Worm (Caenorhabditis elegans): ENCODE measurements around the gene F08D12.7.

- TF ChIP-seq nhr-237 (tag; optimal IDR thresholded peaks at IDR 0.05) (no peak), F44E2.7 (GFP tag; IDR thresholded peaks at IDR 0.05) (no peak), ama-1 (optimal IDR thresholded peaks at IDR 0.05) (no peak), tag-97 (GFP tag; IDR thresholded peaks at IDR 0.05) (no peak), ces-1 (GFP tag; optimal IDR thresholded peaks at IDR 0.05) (no peak), pqm-1 (tag; optimal IDR thresholded peaks at IDR 0.05) (no peak), ceh-44 (GFP tag; IDR thresholded peaks at IDR 0.05) (no peak), nhr-77 (tag; optimal IDR thresholded peaks at IDR 0.05) (no peak), pha-4 (GFP tag; IDR thresholded peaks at IDR 0.05) (no peak), pha-4 (tag; optimal IDR thresholded peaks at IDR 0.05) (no peak)
Measured at ce11 chrII:2774904-2775303, 6.0 kb upstream of the F08D12.7 start, which contains the start of gene fbxb-111.

All from whole organism, L4 larva.